Worm (Caenorhabditis elegans): ENCODE results near the gene C23F12.9.

C23F12.9 gene

ce11 chrX:9436843-9437312 is 43.0 kb downstream of the C23F12.9 start, which contains the start of gene tbb-4:
Gene tbb-4 (minus strand): TSS chrX:9436893.
- TF ChIP-seq unc-62 (GFP tag; optimal IDR thresholded peaks at IDR 0.05 in 1 of 2): peak in 1 of 2 experiments; percentile 71
- no peak for TF ChIP-seq unc-62 (tag; optimal IDR thresholded peaks at IDR 0.05)
- TF ChIP-seq lir-3 (tag; optimal IDR thresholded peaks at IDR 0.05): no peak
- TF ChIP-seq dpl-1 (GFP tag; optimal IDR thresholded peaks at IDR 0.05): no peak
- TF ChIP-seq madf-9 (GFP tag; conservative IDR thresholded peaks at IDR 0.05): no peak
- TF ChIP-seq pha-4 (GFP tag; IDR thresholded peaks at IDR 0.05): no peak
- TF ChIP-seq pha-4 (tag; optimal IDR thresholded peaks at IDR 0.05): no peak
- TF ChIP-seq nhr-237 (tag; optimal IDR thresholded peaks at IDR 0.05): no peak
- TF ChIP-seq zfp-2 (tag; optimal IDR thresholded peaks at IDR 0.05): no peak

ce11 chrX:9441512-9441911 is 47.7 kb downstream of the C23F12.9 start, which contains the start of gene memb-1:
Gene memb-1 (minus strand): TSS chrX:9441571.
- TF ChIP-seq mdl-1 (tag; optimal IDR thresholded peaks at IDR 0.05) (peak in 1 of 2 experiments; percentile 59), dpl-1 (GFP tag; optimal IDR thresholded peaks at IDR 0.05) (peak; percentile 31), aha-1 (tag) (peak; percentile 90), daf-16 (GFP tag; optimal IDR thresholded peaks at IDR 0.05) (no peak), daf-16 (tag; optimal IDR thresholded peaks at IDR 0.05) (peak; percentile 83), nhr-28 (tag; optimal IDR thresholded peaks at IDR 0.05) (peak; percentile 68), duxl-1 (tag; optimal IDR thresholded peaks at IDR 0.05; ENCODE audit: poor library complexity) (peak; percentile 32), rbr-2 (tag; optimal IDR thresholded peaks at IDR 0.05) (peak; percentile 58), hlh-11 (tag; optimal IDR thresholded peaks at IDR 0.05) (peak; percentile 66), skn-1 (tag; optimal IDR thresholded peaks at IDR 0.05) (no peak), ztf-7 (tag; optimal IDR thresholded peaks at IDR 0.05) (peak; percentile 67), unc-130 (GFP tag; optimal IDR thresholded peaks at IDR 0.05) (no peak), nhr-11 (tag; optimal IDR thresholded peaks at IDR 0.05) (peak; percentile 38), pqm-1 (tag; optimal IDR thresholded peaks at IDR 0.05) (peak; percentile 8), dve-1 (tag; optimal IDR thresholded peaks at IDR 0.05; ENCODE audit: insufficient read depth) (peak; percentile 70), R02D3.7 (tag; optimal IDR thresholded peaks at IDR 0.05) (peak; percentile 50), ZK546.5 (tag; optimal IDR thresholded peaks at IDR 0.05) (no peak), nhr-48 (tag; optimal IDR thresholded peaks at IDR 0.05) (no peak), tag-97 (GFP tag; IDR thresholded peaks at IDR 0.05) (no peak), hif-1 (tag; optimal IDR thresholded peaks at IDR 0.05) (peak in 1 of 2 experiments; percentile 39), hlh-30 (tag; optimal IDR thresholded peaks at IDR 0.05; ENCODE audit: insufficient read depth) (peak; percentile 57), mep-1 (tag; optimal IDR thresholded peaks at IDR 0.05) (peak; percentile 86), ceh-62 (tag; optimal IDR thresholded peaks at IDR 0.05) (no peak), lin-13 (GFP tag; optimal IDR thresholded peaks at IDR 0.05) (peak; percentile 25), nhr-6 (tag; optimal IDR thresholded peaks at IDR 0.05) (peak; percentile 36), nhr-10 (tag; optimal IDR thresholded peaks at IDR 0.05) (no peak), mxl-3 (GFP tag; optimal IDR thresholded peaks at IDR 0.05) (peak; percentile 47), mes-2 (tag; optimal IDR thresholded peaks at IDR 0.05; ENCODE audit: poor library complexity, severe bottlenecking) (peak; percentile 91)

- no peak for TF ChIP-seq F37D6.2 (tag; optimal IDR thresholded peaks at IDR 0.05)
- no peak for TF ChIP-seq T26A8.4 (GFP tag; IDR thresholded peaks at IDR 0.05)
- no peak for TF ChIP-seq zip-2 (tag; optimal IDR thresholded peaks at IDR 0.05)
- no peak for TF ChIP-seq spr-1 (tag; optimal IDR thresholded peaks at IDR 0.05)
- no peak for TF ChIP-seq ceh-44 (GFP tag; IDR thresholded peaks at IDR 0.05)
- no peak for TF ChIP-seq mdt-29 (GFP tag; IDR thresholded peaks at IDR 0.05)
- no peak for TF ChIP-seq F26F4.8 (GFP tag; conservative IDR thresholded peaks at IDR 0.05)
- no peak for TF ChIP-seq rbr-2 (tag; optimal IDR thresholded peaks at IDR 0.05)
- TF ChIP-seq Y5F2A.4 (GFP tag; optimal IDR thresholded peaks at IDR 0.05): no peak
- TF ChIP-seq hif-1 (tag; optimal IDR thresholded peaks at IDR 0.05): no peak
- no peak for TF ChIP-seq saeg-2 (GFP tag; IDR thresholded peaks at IDR 0.05)
- TF ChIP-seq nhr-111 (GFP tag; optimal IDR thresholded peaks at IDR 0.05): no peak
These were observed 50.0 kb downstream of the C23F12.9 start for ce11 chrX:9443871-9444270.

Measured in whole organism, L4 larva.